Worm (Caenorhabditis elegans) whole organism, young adult: ENCODE data around the gene clec-245.

Experiments
- ama-1 ChIP-seq, 3 experiments: fragments of 150-350 bp in 1 of 3; sonication (generic microtip) in 2 of 3; optimal IDR thresholded peaks; 2 replicates each; lab custom pipeline; 2014 to 2018; ENCODE audit warnings: missing biosample characterization in 2 of 3, missing genetic modification characterization in 2 of 3, missing genetic modification reagents in 2 of 3
- atf-7 ChIP-seq: sonication (generic microtip); optimal IDR thresholded peaks from 2 replicates; lab custom pipeline; 2017; ENCODE audit warnings: mild to moderate bottlenecking, missing genetic modification characterization, missing compliant biosample characterization
- attf-3 ChIP-seq: fragments of 200-800 bp; sonication (Bioruptor generic); conservative IDR thresholded peaks from 2 replicates; pipeline ENCODE4 v1.3.6; 2022; ENCODE audit warnings: missing genetic modification reagents, missing genetic modification characterization, missing compliant biosample characterization
- cebp-1 ChIP-seq, 2 experiments: fragments of 200-800 bp in 1 of 2; sonication (Bioruptor generic) in 1 of 2; sonication (generic microtip) in 1 of 2; IDR thresholded peaks in 1 of 2; optimal IDR thresholded peaks in 1 of 2; 2 replicates each; pipeline versions ENCODE4 v1.3.6 to Lab custom; 2017 to 2022; ENCODE audit warnings: missing compliant biosample characterization in 2 of 2, missing genetic modification characterization in 2 of 2, mild to moderate bottlenecking in 1 of 2, missing genetic modification reagents in 1 of 2, moderate library complexity in 1 of 2
- ets-4 ChIP-seq: fragments of 200-800 bp; sonication (Bioruptor generic); optimal IDR thresholded peaks from 2 replicates; lab custom pipeline; 2018; ENCODE audit warnings: mild to moderate bottlenecking, missing genetic modification characterization, missing compliant biosample characterization
- nhr-120 ChIP-seq: fragments of 200-800 bp; sonication (Bioruptor generic); IDR thresholded peaks from 2 replicates; pipeline ENCODE4 v1.3.6; 2022; ENCODE audit warnings: missing genetic modification characterization, missing compliant biosample characterization
- pha-4 ChIP-seq: fragments of 150-350 bp; sonication (generic microtip); optimal IDR thresholded peaks from 2 replicates; lab custom pipeline; 2014; ENCODE audit warnings: missing biosample characterization, missing genetic modification reagents, missing genetic modification characterization
- sea-2 ChIP-seq: fragments of 200-800 bp; sonication (Bioruptor generic); IDR thresholded peaks from 2 replicates; pipeline ENCODE4 v1.3.6; 2022; ENCODE audit warnings: missing genetic modification characterization, missing compliant biosample characterization
- snpc-4 ChIP-seq, 5 experiments: fragments of 150-350 bp in 1 of 5; sonication (generic microtip) in 4 of 5; optimal IDR thresholded peaks; 2 replicates each; lab custom pipeline; 2014 to 2018; ENCODE audit warnings: missing genetic modification characterization in 5 of 5, missing biosample characterization in 3 of 5, antibody characterized with exemption in 2 of 5, mild to moderate bottlenecking in 2 of 5, missing compliant biosample characterization in 2 of 5, missing genotype in 2 of 5, moderate library complexity in 2 of 5, missing genetic modification reagents in 1 of 5

DNA sequence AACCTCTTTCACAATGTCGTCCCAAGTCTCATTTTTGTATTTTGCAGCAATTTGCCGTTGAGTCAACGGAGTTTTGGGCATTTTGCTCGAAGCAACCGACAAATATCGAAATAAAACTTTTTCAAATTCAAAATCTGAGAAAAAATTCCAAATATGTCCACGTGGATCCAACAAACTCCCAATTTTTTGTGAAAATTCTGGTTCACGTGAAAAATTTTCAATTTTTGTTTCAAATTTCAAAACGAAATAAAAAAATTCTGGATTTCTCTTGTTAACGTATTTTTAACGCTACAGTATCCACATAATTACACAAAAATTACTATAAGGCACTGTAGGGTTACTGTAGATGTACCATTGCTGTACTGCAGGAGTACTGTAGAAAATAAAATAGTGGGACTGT, 27.0 kb downstream of the clec-245 start, which contains the start of gene C14A6.13:
- TF ChIP-seq cebp-1 (GFP tag; IDR thresholded peaks at IDR 0.05; lab: Robert Waterston, UW): no peak
- no peak for TF ChIP-seq cebp-1 (tag; optimal IDR thresholded peaks at IDR 0.05; lab: Kevin White, UChicago)
- no peak for TF ChIP-seq nhr-120 (GFP tag; lab: Robert Waterston, UW)
- TF ChIP-seq ama-1 (optimal IDR thresholded peaks at IDR 0.05; lab: Kevin White, UChicago): no peak
- TF ChIP-seq ama-1 (GFP tag; optimal IDR thresholded peaks at IDR 0.05; lab: Kevin White, UChicago): no peak
- no peak for TF ChIP-seq snpc-4 (GFP tag; optimal IDR thresholded peaks at IDR 0.05; lab: Kevin White, UChicago)
- TF ChIP-seq snpc-4 (tag; optimal IDR thresholded peaks at IDR 0.05; lab: Kevin White, UChicago): no peak
- no peak for TF ChIP-seq attf-3 (GFP tag; lab: Robert Waterston, UW)
- no peak for TF ChIP-seq ets-4 (GFP tag; lab: Kevin White, UChicago)
- TF ChIP-seq atf-7: no peak
- TF ChIP-seq sea-2 (GFP tag; lab: Robert Waterston, UW): no peak
- TF ChIP-seq pha-4: no peak
